Worm (Caenorhabditis elegans): ENCODE measurements around the gene pals-40.

DNA sequence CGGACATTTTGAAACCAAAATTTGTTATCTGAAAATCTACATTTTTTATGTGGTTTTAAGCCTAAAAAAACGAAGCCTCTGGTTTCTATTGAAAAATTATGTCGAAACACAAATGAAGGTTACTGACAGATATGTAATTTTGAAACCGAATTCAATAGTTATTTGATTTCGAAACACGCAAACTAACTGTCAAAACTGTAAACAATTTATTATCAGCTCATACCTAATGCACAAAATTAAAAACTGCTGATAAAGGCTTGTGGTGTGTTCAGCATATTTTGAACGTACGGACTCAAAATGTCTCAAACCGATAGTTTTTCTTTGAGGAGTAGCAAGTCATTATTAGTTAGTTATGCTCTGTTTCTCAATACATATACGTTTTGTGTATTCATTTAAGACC is 35.3 kb downstream of the pals-40 start, which contains the start of gene fbxa-26:
- TF ChIP-seq fos-1 (tag; optimal IDR thresholded peaks at IDR 0.05) (peak; percentile 48), unc-62 (GFP tag; optimal IDR thresholded peaks at IDR 0.05) (no peak), aly-2 (tag; optimal IDR thresholded peaks at IDR 0.05) (no peak), lsy-2 (tag; optimal IDR thresholded peaks at IDR 0.05) (no peak), blmp-1 (tag; optimal IDR thresholded peaks at IDR 0.05; ENCODE audit: insufficient read depth) (no peak), mdl-1 (tag; optimal IDR thresholded peaks at IDR 0.05) (no peak)

All from whole organism, L2 larva.